Worm (Caenorhabditis elegans): ENCODE results near the gene mask-1.

The mask-1 gene

DNA sequence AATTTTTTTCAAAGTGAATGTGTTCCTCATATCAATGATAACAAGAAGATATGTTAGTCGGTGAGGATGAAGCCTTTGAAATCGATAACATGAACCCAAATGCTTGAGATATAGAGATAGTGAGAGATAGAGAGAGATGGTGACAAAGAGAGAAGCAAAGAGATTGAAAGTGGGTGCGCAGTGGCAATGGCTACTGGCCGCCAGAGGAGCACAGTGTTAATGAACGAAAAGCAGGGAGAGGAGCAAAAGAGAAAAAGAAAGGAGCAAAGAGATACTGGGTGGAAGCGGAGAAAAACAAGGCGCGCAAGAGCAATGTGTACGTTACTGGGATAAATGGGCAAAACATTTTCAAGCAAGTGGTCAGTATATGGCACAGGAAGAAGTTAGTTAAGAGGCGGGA lies 30.1 kb upstream of the mask-1 start:
- no peak for TF ChIP-seq F55B11.4 (tag; optimal IDR thresholded peaks at IDR 0.05; ENCODE audit: borderline replicate concordance, insufficient read depth)
- no peak for TF ChIP-seq ztf-25 (GFP tag; IDR thresholded peaks at IDR 0.05)
- TF ChIP-seq ztf-18 (tag; optimal IDR thresholded peaks at IDR 0.05): no peak
- TF ChIP-seq die-1 (tag; optimal IDR thresholded peaks at IDR 0.05): no peak
- no peak for TF ChIP-seq ceh-100 (GFP tag; IDR thresholded peaks at IDR 0.05)
- peak; percentile 5 for TF ChIP-seq chd-7 (tag; optimal IDR thresholded peaks at IDR 0.05)
- no peak for TF ChIP-seq F37B4.10 (GFP tag; IDR thresholded peaks at IDR 0.05)
- no peak for TF ChIP-seq let-607 (tag; optimal IDR thresholded peaks at IDR 0.05)
- TF ChIP-seq tlf-1 (GFP tag; optimal IDR thresholded peaks at IDR 0.05): no peak
- TF ChIP-seq him-1 (tag; optimal IDR thresholded peaks at IDR 0.05): no peak
- no peak for TF ChIP-seq C17E4.6 (GFP tag; IDR thresholded peaks at IDR 0.05)
- TF ChIP-seq egl-44 (GFP tag; IDR thresholded peaks at IDR 0.05): no peak
- no peak for TF ChIP-seq efl-1 (GFP tag; optimal IDR thresholded peaks at IDR 0.05)
- TF ChIP-seq mel-28 (tag; optimal IDR thresholded peaks at IDR 0.05; ENCODE audit: borderline replicate concordance): no peak
- TF ChIP-seq mes-4 (tag; optimal IDR thresholded peaks at IDR 0.05): no peak
- TF ChIP-seq attf-6 (GFP tag; IDR thresholded peaks at IDR 0.05): no peak
- peak; percentile 40 for TF ChIP-seq K12H6.12 (tag; optimal IDR thresholded peaks at IDR 0.05)
- TF ChIP-seq mcd-1 (GFP tag; IDR thresholded peaks at IDR 0.05): no peak
- no peak for TF ChIP-seq nfya-1 (tag; optimal IDR thresholded peaks at IDR 0.05; ENCODE audit: borderline replicate concordance, insufficient read depth)
- TF ChIP-seq bed-2 (GFP tag; IDR thresholded peaks at IDR 0.05): no peak
- TF ChIP-seq Y79H2A.3 (GFP tag; conservative IDR thresholded peaks at IDR 0.05): no peak
- TF ChIP-seq Y95B8A.8 (GFP tag; IDR thresholded peaks at IDR 0.05): no peak
- no peak for TF ChIP-seq tbp1 (GFP tag; optimal IDR thresholded peaks at IDR 0.05)
- no peak for TF ChIP-seq ekl-4 (GFP tag; IDR thresholded peaks at IDR 0.05)
- TF ChIP-seq fkh-3 (tag; optimal IDR thresholded peaks at IDR 0.05): no peak
- TF ChIP-seq zfh-2 (GFP tag; conservative IDR thresholded peaks at IDR 0.05): peak; percentile 47; the same call in 1 of the 2 replicates
- peak in 1 of 3 experiments; percentile 52 for TF ChIP-seq lin-35 (GFP tag; optimal IDR thresholded peaks at IDR 0.05)

ce11 chrIV:10345486-10345885 lies 29.2 kb upstream of the mask-1 start:
- no peak for TF ChIP-seq attf-3 (GFP tag; conservative IDR thresholded peaks at IDR 0.05)
- no peak for TF ChIP-seq B0035.1 (tag; optimal IDR thresholded peaks at IDR 0.05)
- no peak for TF ChIP-seq him-1 (tag; optimal IDR thresholded peaks at IDR 0.05)
- TF ChIP-seq cebp-1 (GFP tag; IDR thresholded peaks at IDR 0.05): no peak
- no peak for TF ChIP-seq cebp-1 (tag; optimal IDR thresholded peaks at IDR 0.05)
- no peak for TF ChIP-seq F37B4.10 (GFP tag; IDR thresholded peaks at IDR 0.05)
- TF ChIP-seq F57C9.4 (tag; optimal IDR thresholded peaks at IDR 0.05): no peak
- TF ChIP-seq snpc-1.3 (tag; optimal IDR thresholded peaks at IDR 0.05; ENCODE audit: insufficient read depth): no peak
- no peak for TF ChIP-seq snpc-3.4 (tag; optimal IDR thresholded peaks at IDR 0.05)
- TF ChIP-seq cebp-2 (GFP tag; IDR thresholded peaks at IDR 0.05): no peak
- no peak for TF ChIP-seq attf-6 (GFP tag; IDR thresholded peaks at IDR 0.05)

DNA sequence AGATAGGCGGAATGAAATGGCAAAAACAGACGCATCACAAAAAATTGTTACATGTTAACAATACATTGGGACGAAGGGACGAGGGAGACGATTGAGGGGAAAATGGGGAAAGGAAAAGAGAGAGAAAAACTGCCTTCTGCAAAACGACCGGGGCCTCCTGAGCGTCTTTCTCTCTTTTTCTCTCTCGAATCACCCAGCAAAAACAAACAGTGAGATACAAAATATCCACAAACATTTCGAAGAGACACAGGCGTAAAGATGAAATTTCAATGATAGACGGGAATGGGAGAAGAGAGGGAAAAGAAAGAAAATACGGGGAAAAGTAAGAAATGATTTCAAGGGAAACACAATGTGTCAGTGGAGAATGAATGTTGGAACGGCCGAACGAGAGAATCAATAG lies 28.7 kb upstream of the mask-1 start:
- TF ChIP-seq hmg-1.2 (GFP tag; IDR thresholded peaks at IDR 0.05): peak; percentile 56; the same call in 1 of the 2 replicates
- no peak for TF ChIP-seq B0336.3 (GFP tag; IDR thresholded peaks at IDR 0.05)
- TF ChIP-seq akir-1 (GFP tag; optimal IDR thresholded peaks at IDR 0.05): no peak
- TF ChIP-seq chd-7 (tag; optimal IDR thresholded peaks at IDR 0.05): no peak
- TF ChIP-seq madf-8 (GFP tag; conservative IDR thresholded peaks at IDR 0.05): no peak
- no peak for TF ChIP-seq ceh-100 (GFP tag; IDR thresholded peaks at IDR 0.05)
- TF ChIP-seq madf-3 (GFP tag; IDR thresholded peaks at IDR 0.05): no peak
- no peak for TF ChIP-seq rec-8 (tag; optimal IDR thresholded peaks at IDR 0.05)
- TF ChIP-seq Y79H2A.3 (GFP tag; conservative IDR thresholded peaks at IDR 0.05): no peak
- peak; percentile 5 for TF ChIP-seq lin-40 (tag; optimal IDR thresholded peaks at IDR 0.05)
- TF ChIP-seq F10E7.11 (tag; optimal IDR thresholded peaks at IDR 0.05): no peak
- TF ChIP-seq snpc-3.4 (tag; optimal IDR thresholded peaks at IDR 0.05): no peak
- no peak for TF ChIP-seq nhr-120 (GFP tag; IDR thresholded peaks at IDR 0.05)
- no peak for TF ChIP-seq F49E8.2 (tag; optimal IDR thresholded peaks at IDR 0.05; ENCODE audit: insufficient read depth)
- TF ChIP-seq rpc-1 (optimal IDR thresholded peaks at IDR 0.05): no peak
- no peak for TF ChIP-seq rpc-1 (tag; optimal IDR thresholded peaks at IDR 0.05)
